Worm (Caenorhabditis elegans): Measurements from ENCODE around the gene T09F5.20.

DNA sequence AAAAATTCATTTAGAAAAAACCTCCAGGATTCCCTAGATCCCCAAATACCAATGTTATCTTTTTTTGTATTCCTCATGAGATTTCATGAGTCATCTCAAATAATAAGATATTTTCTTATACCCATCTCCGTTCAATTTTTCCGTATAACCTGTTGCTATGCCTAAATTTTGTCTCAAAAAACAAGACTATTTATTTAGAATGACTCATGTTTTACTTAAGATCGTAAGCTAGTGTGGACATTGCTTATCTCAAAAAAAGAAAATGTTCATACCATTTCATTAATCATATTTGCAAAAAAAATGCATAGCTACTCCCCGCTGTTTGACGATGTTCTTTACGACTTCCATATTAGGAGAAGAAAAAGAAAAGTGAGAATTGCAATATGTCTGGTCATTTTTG is 7.4 kb downstream of the T09F5.20 start, which contains the start of gene K08F9.3:
- TF ChIP-seq ceh-16 (tag; optimal IDR thresholded peaks at IDR 0.05): no peak
- TF ChIP-seq egl-27 (tag; optimal IDR thresholded peaks at IDR 0.05): no peak
- TF ChIP-seq nhr-11 (tag; optimal IDR thresholded peaks at IDR 0.05): no peak
- no peak for TF ChIP-seq nhr-237 (tag; optimal IDR thresholded peaks at IDR 0.05)
- TF ChIP-seq mab-5 (tag; optimal IDR thresholded peaks at IDR 0.05): no peak
- TF ChIP-seq lin-39 (tag; optimal IDR thresholded peaks at IDR 0.05): no peak
- TF ChIP-seq aly-2 (tag; optimal IDR thresholded peaks at IDR 0.05): no peak
- no peak for TF ChIP-seq lsy-2 (tag; optimal IDR thresholded peaks at IDR 0.05)
- TF ChIP-seq gmeb-1 (tag; optimal IDR thresholded peaks at IDR 0.05): no peak
- no peak for TF ChIP-seq nhr-23 (tag; optimal IDR thresholded peaks at IDR 0.05)
- TF ChIP-seq ztf-11 (tag; optimal IDR thresholded peaks at IDR 0.05): no peak
- TF ChIP-seq nhr-25 (tag; optimal IDR thresholded peaks at IDR 0.05): no peak

Measured in whole organism, L2 larva.